Worm (Caenorhabditis elegans): Measurements from ENCODE around the gene C13F10.7.

DNA sequence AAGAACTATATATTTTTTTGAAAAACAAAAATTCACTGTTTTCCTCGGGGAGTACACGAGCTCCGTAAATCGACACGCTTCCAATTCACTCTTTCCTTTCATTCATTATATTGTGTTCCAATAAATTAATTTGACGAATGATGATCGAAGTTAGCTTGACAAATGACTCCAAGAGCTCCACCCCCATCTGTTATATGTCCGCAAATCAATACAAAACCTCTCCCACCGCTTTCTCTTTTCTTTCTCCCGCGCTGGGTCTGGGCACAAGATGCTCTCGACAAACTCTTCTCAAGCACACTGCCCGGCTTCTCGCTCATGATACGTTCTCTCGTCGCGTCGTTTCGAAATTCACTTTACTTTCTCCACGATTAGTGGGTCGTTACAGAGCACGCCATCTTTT lies 889 bp upstream of the C13F10.7 start, which contains the start of gene C13F10.1:
- no peak for TF ChIP-seq nhr-11 (tag; optimal IDR thresholded peaks at IDR 0.05)
- TF ChIP-seq pha-4 (tag; optimal IDR thresholded peaks at IDR 0.05) = no peak
- no peak for TF ChIP-seq elt-4 (tag; optimal IDR thresholded peaks at IDR 0.05)
- no peak for TF ChIP-seq ama-1 (optimal IDR thresholded peaks at IDR 0.05)
- no peak for TF ChIP-seq hlh-30 (tag; optimal IDR thresholded peaks at IDR 0.05; ENCODE audit: insufficient read depth)
- no peak for TF ChIP-seq pqm-1 (tag; optimal IDR thresholded peaks at IDR 0.05)
- TF ChIP-seq ceh-6 (GFP tag; optimal IDR thresholded peaks at IDR 0.05) = no peak
- TF ChIP-seq tbx-2 (tag; optimal IDR thresholded peaks at IDR 0.05) = no peak

All from whole organism, late embryonic.